Fruit fly (Drosophila melanogaster) whole organism, embryonic: ENCODE data around the gene CG33772.

Source experiments
- Ada2b ChIP-seq: fragments of 200-800 bp; sonication (Bioruptor generic); IDR thresholded peaks from 2 replicates; pipeline ENCODE4 v1.3.6; 2022; ENCODE audit warnings: missing biosample characterization, missing genetic modification characterization
- Antp ChIP-seq: fragments of 200-800 bp; sonication (Bioruptor generic); optimal IDR thresholded peaks from 3 replicates; lab custom pipeline; 2016; ENCODE audit warnings: missing biosample characterization, missing genetic modification characterization
- Atf6 ChIP-seq: fragments of 200-800 bp; sonication (Bioruptor generic); IDR thresholded peaks from 2 replicates; pipeline ENCODE4 v1.3.6; 2022; ENCODE audit warnings: missing biosample characterization, missing genetic modification characterization
- CG11504 ChIP-seq: fragments of 200-800 bp; sonication (Bioruptor generic); optimal IDR thresholded peaks from 3 replicates; lab custom pipeline; 2019; ENCODE audit warnings: missing biosample characterization, mild to moderate bottlenecking, missing genetic modification characterization, moderate library complexity
- CG12071 ChIP-seq: fragments of 200-800 bp; sonication (Bioruptor generic); optimal IDR thresholded peaks from 3 replicates; lab custom pipeline; 2018; ENCODE audit warnings: missing biosample characterization, mild to moderate bottlenecking, missing genetic modification characterization
- CG12219 ChIP-seq: fragments of 200-800 bp; sonication (Bioruptor generic); optimal IDR thresholded peaks from 3 replicates; lab custom pipeline; 2018; ENCODE audit warnings: missing biosample characterization, mild to moderate bottlenecking, missing genetic modification characterization
- CG1233 ChIP-seq: fragments of 200-800 bp; sonication (Bioruptor generic); optimal IDR thresholded peaks from 4 replicates; lab custom pipeline; 2018; ENCODE audit warnings: missing biosample characterization, mild to moderate bottlenecking, missing genetic modification characterization
- CG12391 ChIP-seq: fragments of 200-800 bp; sonication (Bioruptor generic); optimal IDR thresholded peaks from 3 replicates; lab custom pipeline; 2018; ENCODE audit warnings: missing biosample characterization, mild to moderate bottlenecking, missing genetic modification characterization, moderate library complexity
- CG13424 ChIP-seq: fragments of 200-800 bp; sonication (Bioruptor generic); optimal IDR thresholded peaks from 2 replicates; lab custom pipeline; 2019; ENCODE audit warnings: missing biosample characterization, mild to moderate bottlenecking, missing genetic modification characterization, moderate library complexity
- CG13775 ChIP-seq: fragments of 200-800 bp; sonication (Bioruptor generic); optimal IDR thresholded peaks from 3 replicates; lab custom pipeline; 2017; ENCODE audit warnings: missing biosample characterization, mild to moderate bottlenecking, missing genetic modification characterization
- CG15073 ChIP-seq: fragments of 200-800 bp; sonication (Bioruptor generic); optimal IDR thresholded peaks from 2 replicates; lab custom pipeline; 2016; ENCODE audit warnings: missing biosample characterization, missing genetic modification characterization
- CG17328 ChIP-seq: fragments of 200-800 bp; sonication (Bioruptor generic); IDR thresholded peaks from 2 replicates; pipeline ENCODE4 v1.3.6; 2022; ENCODE audit warnings: missing biosample characterization, missing genetic modification characterization
- CG17359 ChIP-seq: fragments of 200-800 bp; sonication (Bioruptor generic); optimal IDR thresholded peaks from 3 replicates; lab custom pipeline; 2018; ENCODE audit warnings: missing biosample characterization, mild to moderate bottlenecking, missing genetic modification characterization, moderate library complexity
- CG17568 ChIP-seq: fragments of 200-800 bp; sonication (Bioruptor generic); optimal IDR thresholded peaks from 2 replicates; lab custom pipeline; 2018; ENCODE audit warnings: missing biosample characterization, mild to moderate bottlenecking, missing genetic modification characterization, moderate library complexity
- CG18262 ChIP-seq: fragments of 200-800 bp; optimal IDR thresholded peaks from 3 replicates; lab custom pipeline; 2019; ENCODE audit warnings: missing biosample characterization, mild to moderate bottlenecking, missing genetic modification characterization, moderate library complexity
- CG2202 ChIP-seq: fragments of 200-800 bp; sonication (Bioruptor generic); optimal IDR thresholded peaks from 2 replicates; lab custom pipeline; 2018; ENCODE audit warnings: missing biosample characterization, mild to moderate bottlenecking, missing genetic modification characterization
- CG4282 ChIP-seq: fragments of 200-800 bp; sonication (Bioruptor generic); optimal IDR thresholded peaks from 2 replicates; lab custom pipeline; 2016; ENCODE audit warnings: missing biosample characterization, missing genetic modification characterization
- CG4424 ChIP-seq: fragments of 200-800 bp; sonication (Bioruptor generic); optimal IDR thresholded peaks from 3 replicates; lab custom pipeline; 2016; ENCODE audit warnings: missing biosample characterization, missing genetic modification characterization
- CG4820 ChIP-seq: fragments of 200-800 bp; sonication (Bioruptor generic); optimal IDR thresholded peaks from 3 replicates; lab custom pipeline; 2016; ENCODE audit warnings: missing biosample characterization, missing genetic modification characterization
- CG5180 ChIP-seq: fragments of 200-800 bp; sonication (Bioruptor generic); optimal IDR thresholded peaks from 3 replicates; lab custom pipeline; 2017; ENCODE audit warnings: missing biosample characterization, missing genetic modification characterization, mild to moderate bottlenecking, moderate library complexity, missing genetic modification reagents
- CG6689 ChIP-seq: fragments of 200-800 bp; sonication (Bioruptor generic); IDR thresholded peaks from 2 replicates; pipeline ENCODE4 v1.3.6; 2022; ENCODE audit warnings: missing biosample characterization, missing genetic modification characterization
- CG8290 ChIP-seq, 3 experiments: fragments of 200-800 bp; sonication (Bioruptor generic); optimal IDR thresholded peaks; 2 replicates each; lab custom pipeline; 2016 to 2019; ENCODE audit warnings: missing biosample characterization in 3 of 3, missing genetic modification characterization in 3 of 3, mild to moderate bottlenecking in 2 of 3, moderate library complexity in 1 of 3
- CG8388 ChIP-seq: fragments of 200-800 bp; sonication (Bioruptor generic); optimal IDR thresholded peaks from 2 replicates; lab custom pipeline; 2019; ENCODE audit warnings: missing biosample characterization, mild to moderate bottlenecking, missing genetic modification characterization, moderate library complexity
- Chrac-16 ChIP-seq: fragments of 200-800 bp; sonication (Bioruptor generic); optimal IDR thresholded peaks from 3 replicates; lab custom pipeline; 2016; ENCODE audit warnings: missing biosample characterization, missing genetic modification characterization
- CoRest ChIP-seq: fragments of 200-800 bp; sonication (Bioruptor generic); optimal IDR thresholded peaks from 3 replicates; lab custom pipeline; 2018; ENCODE audit warnings: missing biosample characterization, mild to moderate bottlenecking, missing genetic modification characterization, moderate library complexity
- D ChIP-seq, 2 experiments: fragments of 200-800 bp in 1 of 2; fragments of >200 bp in 1 of 2; sonication (Bioruptor generic) in 1 of 2; optimal IDR thresholded peaks; 2 replicates in 1 of 2; 3 replicates in 1 of 2; lab custom pipeline; 2017; ENCODE audit warnings: mild to moderate bottlenecking in 1 of 2, missing biosample characterization in 1 of 2, missing genetic modification characterization in 1 of 2, missing genetic modification reagents in 1 of 2
- Doc2 ChIP-seq: fragments of 200-800 bp; sonication (Bioruptor generic); IDR thresholded peaks from 2 replicates; pipeline ENCODE4 v1.3.6; 2022; ENCODE audit warnings: missing biosample characterization, missing genetic modification characterization
- ERR ChIP-seq: fragments of 200-800 bp; sonication (Bioruptor generic); optimal IDR thresholded peaks from 2 replicates; lab custom pipeline; 2016; ENCODE audit warnings: missing biosample characterization, missing genetic modification characterization
- Eip74EF ChIP-seq, 2 experiments: fragments of 200-800 bp in 1 of 2; fragments of >200 bp in 1 of 2; sonication (Bioruptor generic) in 1 of 2; optimal IDR thresholded peaks; 2 replicates each; lab custom pipeline; 2017 to 2019; ENCODE audit warnings: missing biosample characterization in 2 of 2, missing genetic modification characterization in 2 of 2, mild to moderate bottlenecking in 1 of 2, moderate library complexity in 1 of 2
- HLH3B ChIP-seq: fragments of 200-800 bp; sonication (Bioruptor generic); IDR thresholded peaks from 2 replicates; pipeline ENCODE4 v1.3.6; 2022; ENCODE audit warnings: missing biosample characterization, missing genetic modification characterization
- Hmr ChIP-seq: fragments of 200-800 bp; sonication (Bioruptor generic); optimal IDR thresholded peaks from 3 replicates; lab custom pipeline; 2017; ENCODE audit warnings: mild to moderate bottlenecking, missing biosample characterization, missing genetic modification reagents, missing genetic modification characterization
- Hmx ChIP-seq: fragments of 200-800 bp; sonication (Bioruptor generic); optimal IDR thresholded peaks from 2 replicates; lab custom pipeline; 2016; ENCODE audit warnings: missing biosample characterization, missing genetic modification characterization
- NFAT ChIP-seq: fragments of 200-800 bp; sonication (Bioruptor generic); IDR thresholded peaks from 2 replicates; pipeline ENCODE4 v1.3.6; 2022; ENCODE audit warnings: missing biosample characterization, missing genetic modification characterization
- chn ChIP-seq: fragments of 200-800 bp; sonication (Bioruptor generic); optimal IDR thresholded peaks from 2 replicates; lab custom pipeline; 2016; ENCODE audit warnings: missing biosample characterization, missing genetic modification characterization
- crol ChIP-seq: fragments of 200-800 bp; sonication (Bioruptor generic); IDR thresholded peaks from 2 replicates; pipeline ENCODE4 v1.3.6; 2022; ENCODE audit warnings: missing biosample characterization, missing genetic modification characterization
- dmrt11E ChIP-seq: fragments of 200-800 bp; sonication (Bioruptor generic); optimal IDR thresholded peaks from 3 replicates; lab custom pipeline; 2018; ENCODE audit warnings: missing biosample characterization, mild to moderate bottlenecking, missing genetic modification characterization, moderate library complexity
- dmrt99B ChIP-seq: fragments of 200-800 bp; sonication (Bioruptor generic); optimal IDR thresholded peaks from 2 replicates; lab custom pipeline; 2018; ENCODE audit warnings: missing biosample characterization, mild to moderate bottlenecking, missing genetic modification characterization, moderate library complexity
- fd3F ChIP-seq: fragments of 200-800 bp; sonication (Bioruptor generic); optimal IDR thresholded peaks from 2 replicates; lab custom pipeline; 2018; ENCODE audit warnings: missing biosample characterization, mild to moderate bottlenecking, missing genetic modification characterization, moderate library complexity
- lilli ChIP-seq: fragments of 200-800 bp; sonication (Bioruptor generic); optimal IDR thresholded peaks from 3 replicates; lab custom pipeline; 2016; ENCODE audit warnings: missing biosample characterization, missing genetic modification characterization
- nmo ChIP-seq: fragments of 200-800 bp; sonication (Bioruptor generic); optimal IDR thresholded peaks from 2 replicates; lab custom pipeline; 2018; ENCODE audit warnings: missing biosample characterization, mild to moderate bottlenecking, missing genetic modification characterization, moderate library complexity
- org-1 ChIP-seq: fragments of 200-800 bp; sonication (Bioruptor generic); optimal IDR thresholded peaks from 2 replicates; lab custom pipeline; 2017; ENCODE audit warnings: missing biosample characterization, missing genetic modification characterization
- prd ChIP-seq, 3 experiments: fragments of >200 bp in 2 of 3; fragments of 200-800 bp in 1 of 3; sonication (Bioruptor generic) in 1 of 3; optimal IDR thresholded peaks in 2 of 3; IDR thresholded peaks in 1 of 3; 2 replicates in 2 of 3; 3 replicates in 1 of 3; pipeline versions ENCODE4 v1.3.6 to Lab custom; 2017 to 2022; ENCODE audit warnings: missing biosample characterization in 1 of 3, missing genetic modification characterization in 1 of 3
- sens ChIP-seq: fragments of 200-800 bp; sonication (Bioruptor generic); peaks from one replicate; lab custom pipeline; 2016; ENCODE audit warnings: missing biosample characterization, missing genetic modification characterization
- sens-2 ChIP-seq: fragments of 200-800 bp; sonication (Bioruptor generic); IDR thresholded peaks from 2 replicates; pipeline ENCODE4 v1.3.6; 2022; ENCODE audit warnings: missing biosample characterization, missing genetic modification characterization
- slbo ChIP-seq: fragments of 200-800 bp; sonication (Bioruptor generic); IDR thresholded peaks from 2 replicates; pipeline ENCODE4 v1.3.6; 2022; ENCODE audit warnings: missing biosample characterization, missing genetic modification characterization
- stc ChIP-seq: fragments of 200-800 bp; sonication (Bioruptor generic); IDR thresholded peaks from 2 replicates; pipeline ENCODE4 v1.3.6; 2022; ENCODE audit warnings: missing biosample characterization, missing genetic modification characterization
- trem ChIP-seq: fragments of 200-800 bp; optimal IDR thresholded peaks from 3 replicates; lab custom pipeline; 2019; ENCODE audit warnings: missing biosample characterization, mild to moderate bottlenecking, missing genetic modification characterization, moderate library complexity
- tup ChIP-seq: fragments of 200-800 bp; sonication (Bioruptor generic); optimal IDR thresholded peaks from 2 replicates; lab custom pipeline; 2016; ENCODE audit warnings: missing biosample characterization, mild to moderate bottlenecking, missing genetic modification characterization, moderate library complexity
- unc-4 ChIP-seq: fragments of 200-800 bp; sonication (Bioruptor generic); IDR thresholded peaks from 2 replicates; pipeline ENCODE4 v1.3.6; 2022; ENCODE audit warnings: missing biosample characterization, missing genetic modification characterization; ENCODE audit not compliant: partially characterized antibody

Gene CG33772

DNA sequence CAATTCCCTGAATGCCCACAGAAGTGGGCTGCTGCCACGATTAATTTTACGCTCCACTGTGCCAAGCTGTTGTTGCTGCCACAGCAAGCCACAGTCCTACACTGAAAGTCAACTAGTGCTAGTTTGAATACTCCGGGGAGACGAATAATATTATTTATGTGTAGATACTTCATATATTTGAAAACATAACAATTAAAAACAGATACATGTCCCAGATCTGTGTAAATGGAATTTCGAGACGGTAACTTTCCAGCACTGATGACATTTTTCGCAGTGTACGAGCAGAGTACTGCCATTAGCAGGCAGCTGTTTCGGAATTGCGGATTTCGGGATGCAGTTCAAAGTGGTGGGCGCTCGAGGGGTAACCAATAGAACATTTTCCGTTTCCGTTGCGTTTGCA lies 12.8 kb upstream of the CG33772 start (continued):
- no peak for TF ChIP-seq NFAT (GFP tag; lab: Robert Waterston, UW)
- TF ChIP-seq sens (GFP tag; lab: Kevin White, UChicago) = peak; percentile 87
- peak; percentile 18; the same call in 1 of the 2 replicates for TF ChIP-seq CG6689 (GFP tag; lab: Robert Waterston, UW)
- TF ChIP-seq dmrt11E (tag; lab: Kevin White, UChicago) = no peak
- TF ChIP-seq CG17328 (GFP tag; lab: Robert Waterston, UW) = peak; percentile 65
- peak; percentile 52; the same call in 1 of the 2 replicates for TF ChIP-seq Atf6
- TF ChIP-seq CG4282 = no peak
- peak; percentile 3 for TF ChIP-seq CG13775 (GFP tag; lab: Kevin White, UChicago)
- TF ChIP-seq Hmr (GFP tag; lab: Kevin White, UChicago) = no peak
- TF ChIP-seq CG11504 (tag; lab: Kevin White, UChicago) = peak; percentile 53
- peak; percentile 49 for TF ChIP-seq slbo (GFP tag; lab: Robert Waterston, UW)
- TF ChIP-seq HLH3B (GFP tag; lab: Robert Waterston, UW) = 0 out of 2 replicates have a peak, but pooled peaks have one; percentile 17
- no peak for TF ChIP-seq CG2202 (tag; lab: Kevin White, UChicago)
- peak; percentile 21 for TF ChIP-seq CG4424 (GFP tag; lab: Kevin White, UChicago)
- no peak for TF ChIP-seq crol
- peak; percentile 39 for TF ChIP-seq nmo (GFP tag; lab: Kevin White, UChicago)
- peak; percentile 3 for TF ChIP-seq org-1 (GFP tag; lab: Kevin White, UChicago)
- peak; percentile 21 for TF ChIP-seq CG13424
- no peak for TF ChIP-seq Doc2 (GFP tag; lab: Robert Waterston, UW)
- peak; percentile 13; the same call in 1 of the 2 replicates for TF ChIP-seq Ada2b
- TF ChIP-seq stc = peak; percentile 13; the same call in 1 of the 2 replicates
- peak; percentile 37 for TF ChIP-seq CG4820 (GFP tag; lab: Kevin White, UChicago)
- no peak for TF ChIP-seq unc-4 (GFP tag; lab: Robert Waterston, UW)
- no peak for TF ChIP-seq prd (optimal IDR thresholded peaks at IDR 0.05; lab: Kevin White, UChicago)
- peak; percentile 72; the same call in 2 of the 3 replicates for TF ChIP-seq prd (GFP tag; IDR thresholded peaks at IDR 0.05; lab: Robert Waterston, UW)
- TF ChIP-seq CG8388 (GFP tag; lab: Kevin White, UChicago) = peak; percentile 22
- 0 out of 2 replicates have a peak, but pooled peaks have one; percentile 23 for TF ChIP-seq sens-2
- peak; percentile 1 for TF ChIP-seq CoRest (tag; lab: Kevin White, UChicago)
- TF ChIP-seq CG12071 (GFP tag; lab: Kevin White, UChicago) = peak; percentile 7
- no peak for TF ChIP-seq ERR (GFP tag; lab: Kevin White, UChicago)
- TF ChIP-seq Chrac-16 (GFP tag; lab: Kevin White, UChicago) = peak; percentile 18
- TF ChIP-seq dmrt99B = peak; percentile 30
- TF ChIP-seq CG17568 (GFP tag; lab: Kevin White, UChicago) = no peak
- TF ChIP-seq CG15073 (GFP tag; lab: Kevin White, UChicago) = no peak
- no peak for TF ChIP-seq Eip74EF (GFP tag; optimal IDR thresholded peaks at IDR 0.05; lab: Kevin White, UChicago)
- no peak for TF ChIP-seq D (optimal IDR thresholded peaks at IDR 0.05; lab: Kevin White, UChicago)
- no peak for TF ChIP-seq D (GFP tag; optimal IDR thresholded peaks at IDR 0.05; lab: Kevin White, UChicago)
- no peak for TF ChIP-seq CG18262
- TF ChIP-seq Hmx (GFP tag; lab: Kevin White, UChicago) = no peak
- no peak for TF ChIP-seq Antp
- no peak for TF ChIP-seq fd3F (GFP tag; lab: Kevin White, UChicago)
- TF ChIP-seq CG12219 (GFP tag; lab: Kevin White, UChicago) = peak; percentile 33
- peak; percentile 12 for TF ChIP-seq chn
- no peak for TF ChIP-seq CG8290 (GFP tag; optimal IDR thresholded peaks at IDR 0.05; lab: Kevin White, UChicago)
- TF ChIP-seq CG8290 (tag; optimal IDR thresholded peaks at IDR 0.05; lab: Kevin White, UChicago) = peak in 1 of 2 experiments; percentile 34
- peak; percentile 43 for TF ChIP-seq CG17359 (tag; lab: Kevin White, UChicago)
- TF ChIP-seq tup (GFP tag; lab: Kevin White, UChicago) = no peak
- TF ChIP-seq CG5180 (GFP tag; lab: Kevin White, UChicago) = no peak
- TF ChIP-seq lilli (GFP tag; lab: Kevin White, UChicago) = peak; percentile 22
- no peak for TF ChIP-seq CG12391 (tag; lab: Kevin White, UChicago)
- peak; percentile 10 for TF ChIP-seq CG1233 (GFP tag; lab: Kevin White, UChicago)
- peak; percentile 24 for TF ChIP-seq trem (tag; lab: Kevin White, UChicago)
